Worm (Caenorhabditis elegans) whole organism, L3 larva: Measurements from ENCODE around the gene F54F7.3.

Experiments used
- ama-1 ChIP-seq: fragments of 150-350 bp; optimal IDR thresholded peaks from 2 replicates; lab custom pipeline; 2018
- unc-62 ChIP-seq: fragments of 150-350 bp; sonication (generic microtip); optimal IDR thresholded peaks from 4 replicates; lab custom pipeline; 2014; ENCODE audit warnings: missing biosample characterization, missing genetic modification reagents, missing genetic modification characterization

- TF ChIP-seq ama-1 (lab: Kevin White, UChicago) (no peak), unc-62 (GFP tag; lab: Kevin White, UChicago) (no peak)
Observed at ce11 chrX:11816825-11817224, 33.2 kb downstream of the F54F7.3 start.
